Worm (Caenorhabditis elegans): Measurements from ENCODE around the gene fbxc-58.

fbxc-58 gene

ce11 chrIV:9366411-9366810, 4.9 kb upstream of the fbxc-58 start, which contains the start of gene pezo-1:
TSS of gene pezo-1 (minus strand) at chrIV:9366511.
- peak in 1 of 2 experiments; percentile 48 for TF ChIP-seq lsy-2 (tag; optimal IDR thresholded peaks at IDR 0.05)
- no peak for TF ChIP-seq zip-11 (GFP tag; IDR thresholded peaks at IDR 0.05)

DNA sequence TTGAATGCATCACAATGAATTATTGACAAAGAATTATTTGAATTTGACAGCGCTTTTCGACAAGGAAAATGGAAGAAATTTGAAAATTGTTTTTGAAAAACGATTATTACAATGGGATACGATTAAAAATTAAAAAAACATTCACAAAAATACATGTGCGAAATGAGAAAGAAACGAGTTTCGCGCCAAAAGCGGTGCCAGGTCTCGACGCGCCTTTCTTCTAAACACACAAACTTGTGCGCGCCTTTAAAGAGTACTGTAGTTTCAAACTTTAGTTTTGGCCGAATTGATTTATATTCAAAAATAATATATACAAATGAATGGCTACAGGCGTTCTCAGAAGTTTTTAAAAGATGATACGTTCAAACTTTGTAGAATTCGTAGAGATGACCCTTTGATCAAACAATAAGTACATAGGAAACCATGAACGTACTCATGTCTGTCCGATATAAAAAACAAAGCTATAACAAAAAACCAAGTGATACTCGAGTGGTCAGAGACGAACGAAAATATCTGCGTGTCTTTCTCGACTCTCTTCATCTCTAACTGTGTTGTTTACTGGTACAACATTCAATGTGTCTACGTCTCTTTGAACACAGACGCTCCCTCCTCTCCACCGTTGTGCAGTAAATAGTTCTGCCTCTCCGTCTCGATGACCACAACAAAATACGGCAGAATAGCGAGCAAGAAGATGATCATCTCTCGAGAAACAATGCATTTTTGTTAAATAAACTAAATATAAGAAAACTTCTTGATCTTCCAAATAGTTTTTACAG, 3.3 kb upstream of the fbxc-58 start:
- no peak for TF ChIP-seq hmg-1.1 (GFP tag; IDR thresholded peaks at IDR 0.05)
- TF ChIP-seq daf-12 (tag; optimal IDR thresholded peaks at IDR 0.05), result no peak
- TF ChIP-seq lin-13 (GFP tag; optimal IDR thresholded peaks at IDR 0.05), result no peak
- TF ChIP-seq rbr-2 (tag; optimal IDR thresholded peaks at IDR 0.05), result peak; percentile 14
- peak; percentile 44 for TF ChIP-seq hlh-11 (tag; optimal IDR thresholded peaks at IDR 0.05)
- no peak for TF ChIP-seq spr-1 (tag; optimal IDR thresholded peaks at IDR 0.05)
- peak in 1 of 2 experiments; percentile 24 for TF ChIP-seq lsy-2 (tag; optimal IDR thresholded peaks at IDR 0.05)
- TF ChIP-seq madf-5 (GFP tag; IDR thresholded peaks at IDR 0.05), result no peak
- no peak for TF ChIP-seq zag-1 (tag; optimal IDR thresholded peaks at IDR 0.05)
- TF ChIP-seq hlh-30 (tag; optimal IDR thresholded peaks at IDR 0.05; ENCODE audit: insufficient read depth), result peak; percentile 22
- peak; percentile 33 for TF ChIP-seq nhr-6 (tag; optimal IDR thresholded peaks at IDR 0.05)
- peak; percentile 48 for TF ChIP-seq lin-38 (GFP tag; IDR thresholded peaks at IDR 0.05)
- peak; percentile 4 for TF ChIP-seq unc-130 (GFP tag; optimal IDR thresholded peaks at IDR 0.05)
- peak; percentile 17 for TF ChIP-seq fkh-10 (GFP tag; optimal IDR thresholded peaks at IDR 0.05)
- TF ChIP-seq F49E8.2 (tag; optimal IDR thresholded peaks at IDR 0.05; ENCODE audit: borderline replicate concordance), result peak; percentile 28
- peak in 1 of 2 experiments; percentile 71 for TF ChIP-seq daf-16 (GFP tag; optimal IDR thresholded peaks at IDR 0.05)
- TF ChIP-seq daf-16 (tag; optimal IDR thresholded peaks at IDR 0.05), result peak; percentile 98
- no peak for TF ChIP-seq zfp-3 (GFP tag; conservative IDR thresholded peaks at IDR 0.05)
- peak; percentile 51 for TF ChIP-seq mes-2 (tag; optimal IDR thresholded peaks at IDR 0.05; ENCODE audit: poor library complexity, severe bottlenecking)
- TF ChIP-seq nhr-28 (tag; optimal IDR thresholded peaks at IDR 0.05), result peak; percentile 52
- no peak for TF ChIP-seq daf-19 (GFP tag; conservative IDR thresholded peaks at IDR 0.05)
- no peak for TF ChIP-seq nhr-42 (GFP tag; IDR thresholded peaks at IDR 0.05)
- TF ChIP-seq pha-4 (GFP tag; IDR thresholded peaks at IDR 0.05), result no peak
- peak; percentile 84 for TF ChIP-seq pha-4 (tag; optimal IDR thresholded peaks at IDR 0.05)
- TF ChIP-seq T26A8.4 (GFP tag; IDR thresholded peaks at IDR 0.05), result no peak
- TF ChIP-seq dve-1 (tag; optimal IDR thresholded peaks at IDR 0.05; ENCODE audit: insufficient read depth), result peak; percentile 58

DNA sequence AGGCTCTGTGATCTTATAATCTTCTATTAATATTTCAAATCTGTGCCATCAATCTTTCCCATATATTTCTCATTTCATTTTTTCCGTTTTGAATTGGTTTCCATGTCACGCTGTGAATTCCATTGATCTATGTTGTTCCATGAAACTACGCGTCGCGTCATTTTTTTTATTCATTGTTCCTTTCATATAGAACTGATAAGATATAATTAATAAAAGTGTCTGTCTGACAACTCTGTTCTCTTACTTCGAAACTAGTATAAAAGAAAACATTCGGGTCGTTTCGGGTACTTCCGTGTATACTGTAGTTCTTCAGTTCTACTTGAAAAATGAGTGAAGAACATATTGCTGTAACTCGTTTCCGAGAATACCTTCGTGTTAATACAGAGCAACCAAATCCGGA, 3.2 kb downstream of the fbxc-58 start, which contains the start of gene C10C5.3:
C10C5.3 (plus strand) TSS at position 301 of the 400 bp plus-strand sequence.
- no peak for TF ChIP-seq nhr-102 (tag; optimal IDR thresholded peaks at IDR 0.05)
- TF ChIP-seq aha-1 (tag), result peak; percentile 26
- peak; percentile 50 for TF ChIP-seq dve-1 (tag; optimal IDR thresholded peaks at IDR 0.05; ENCODE audit: insufficient read depth)
- peak; percentile 21; the same call in 1 of the 2 replicates for TF ChIP-seq dmd-6 (GFP tag; IDR thresholded peaks at IDR 0.05)

DNA sequence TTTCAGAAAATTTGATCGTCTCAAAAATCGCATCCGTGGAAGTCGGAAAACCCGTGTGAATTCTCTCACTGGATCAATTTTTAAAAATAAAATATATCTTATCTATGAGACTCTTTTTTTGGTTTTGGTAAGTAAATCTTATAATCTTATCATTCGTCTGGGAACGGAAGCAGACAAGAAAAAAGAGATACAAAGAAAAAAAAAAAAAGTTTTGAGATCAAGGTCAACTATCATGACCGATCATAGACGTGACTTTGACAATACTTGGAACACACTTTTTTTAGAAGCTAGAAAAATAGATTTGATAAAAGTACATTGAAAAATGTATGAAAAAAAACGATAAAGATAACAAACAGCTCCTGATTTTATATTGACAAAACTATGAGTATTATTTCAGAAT, 5.2 kb downstream of the fbxc-58 start:
- TF ChIP-seq nhr-25 (tag; optimal IDR thresholded peaks at IDR 0.05; ENCODE audit: borderline replicate concordance, insufficient read depth) (peak; percentile 65), unc-130 (GFP tag; optimal IDR thresholded peaks at IDR 0.05) (no peak), hlh-30 (tag; optimal IDR thresholded peaks at IDR 0.05; ENCODE audit: insufficient read depth) (peak; percentile 36), tra-1 (GFP tag; IDR thresholded peaks at IDR 0.05) (peak; percentile 59; the same call in 1 of the 2 replicates), dve-1 (tag; optimal IDR thresholded peaks at IDR 0.05; ENCODE audit: insufficient read depth) (peak; percentile 49), nhr-76 (tag; optimal IDR thresholded peaks at IDR 0.05) (peak; percentile 45), egl-27 (tag; optimal IDR thresholded peaks at IDR 0.05) (no peak), zip-2 (tag; optimal IDR thresholded peaks at IDR 0.05) (no peak), dmd-6 (GFP tag; IDR thresholded peaks at IDR 0.05) (peak; percentile 70), lsy-2 (tag; optimal IDR thresholded peaks at IDR 0.05) (peak in 1 of 2 experiments; percentile 31), daf-8 (GFP tag; IDR thresholded peaks at IDR 0.05) (no peak), nhr-28 (tag; optimal IDR thresholded peaks at IDR 0.05) (peak; percentile 39), dpl-1 (GFP tag; optimal IDR thresholded peaks at IDR 0.05) (no peak)
